Fruit fly (Drosophila melanogaster): ENCODE measurements around the gene alphaTub85E.

Gene alphaTub85E

dm6 chr3R:9777941-9778360 lies 44.9 kb upstream of the alphaTub85E start, which contains the start of gene RpS29:
TSS of gene RpS29 (plus strand) at chr3R:9778042.
- peak; percentile 29 for TF ChIP-seq achi (GFP tag; optimal IDR thresholded peaks at IDR 0.05)
- TF ChIP-seq Lpt (GFP tag; optimal IDR thresholded peaks at IDR 0.05), result no peak
- peak; percentile 50 for TF ChIP-seq Sox102F (GFP tag; optimal IDR thresholded peaks at IDR 0.05)
- TF ChIP-seq lz (GFP tag; optimal IDR thresholded peaks at IDR 0.05), result peak; percentile 70
- peak; percentile 51 for TF ChIP-seq OdsH (GFP tag; optimal IDR thresholded peaks at IDR 0.05)
- peak; percentile 49 for TF ChIP-seq CG7368 (GFP tag; optimal IDR thresholded peaks at IDR 0.05)
- TF ChIP-seq CG1621 (tag; optimal IDR thresholded peaks at IDR 0.05), result peak; percentile 72
- TF ChIP-seq CG16779 (tag; optimal IDR thresholded peaks at IDR 0.05), result no peak
- TF ChIP-seq Ets96B (tag; optimal IDR thresholded peaks at IDR 0.05), result no peak
- TF ChIP-seq Eip75B (GFP tag; optimal IDR thresholded peaks at IDR 0.05), result peak; percentile 57
- no peak for TF ChIP-seq fd59A (GFP tag; optimal IDR thresholded peaks at IDR 0.05)
- peak; percentile 53; the same call in 2 of the 3 replicates for TF ChIP-seq CG6163 (GFP tag; IDR thresholded peaks at IDR 0.05)
- TF ChIP-seq Sox14 (GFP tag; optimal IDR thresholded peaks at IDR 0.05), result peak; percentile 62
- peak; percentile 55 for TF ChIP-seq pdm3 (GFP tag; optimal IDR thresholded peaks at IDR 0.05)
- TF ChIP-seq acj6 (GFP tag; optimal IDR thresholded peaks at IDR 0.05), result peak; percentile 55
- no peak for TF ChIP-seq fkh (GFP tag; optimal IDR thresholded peaks at IDR 0.05)
- TF ChIP-seq CG3919 (GFP tag; optimal IDR thresholded peaks at IDR 0.05), result peak; percentile 73
- peak; percentile 22 for TF ChIP-seq Hr4 (GFP tag; optimal IDR thresholded peaks at IDR 0.05)
- peak; percentile 38 to 71 for TF ChIP-seq ss (GFP tag; optimal IDR thresholded peaks at IDR 0.05)
- TF ChIP-seq Met (GFP tag; optimal IDR thresholded peaks at IDR 0.05), result no peak
- TF ChIP-seq Ets21C (GFP tag; optimal IDR thresholded peaks at IDR 0.05), result no peak
- peak; percentile 67 for TF ChIP-seq svp (GFP tag)
- no peak for TF ChIP-seq CG8319 (GFP tag; optimal IDR thresholded peaks at IDR 0.05)
- no peak for TF ChIP-seq CG11762 (GFP tag; optimal IDR thresholded peaks at IDR 0.05; ENCODE audit: insufficient read depth)
- TF ChIP-seq Hr39 (GFP tag; optimal IDR thresholded peaks at IDR 0.05), result peak; percentile 65
- no peak for TF ChIP-seq CG6276 (GFP tag; optimal IDR thresholded peaks at IDR 0.05)
- peak; percentile 36 for TF ChIP-seq CG10631 (GFP tag; optimal IDR thresholded peaks at IDR 0.05)
- TF ChIP-seq CG11294 (GFP tag; IDR thresholded peaks at IDR 0.05), result no peak
- TF ChIP-seq CG34406 (GFP tag; optimal IDR thresholded peaks at IDR 0.05), result peak; percentile 8
- TF ChIP-seq esn (GFP tag; optimal IDR thresholded peaks at IDR 0.05), result peak; percentile 77
- no peak for TF ChIP-seq Eip93F (GFP tag; optimal IDR thresholded peaks at IDR 0.05)
- TF ChIP-seq CG15336 (GFP tag; IDR thresholded peaks at IDR 0.05), result no peak
- TF ChIP-seq Hr38 (GFP tag; optimal IDR thresholded peaks at IDR 0.05), result peak; percentile 4
- TF ChIP-seq CG31627 (GFP tag; optimal IDR thresholded peaks at IDR 0.05), result peak; percentile 76
- peak; percentile 73 for TF ChIP-seq cyc (GFP tag; optimal IDR thresholded peaks at IDR 0.05)
- no peak for TF ChIP-seq dac (GFP tag; optimal IDR thresholded peaks at IDR 0.05)
- TF ChIP-seq CG9139 (GFP tag; optimal IDR thresholded peaks at IDR 0.05), result peak; percentile 34
- no peak for TF ChIP-seq CG8632 (GFP tag; optimal IDR thresholded peaks at IDR 0.05)
- TF ChIP-seq CG11902 (GFP tag; optimal IDR thresholded peaks at IDR 0.05), result peak; percentile 26
- TF ChIP-seq spab (GFP tag; optimal IDR thresholded peaks at IDR 0.05), result no peak
- TF ChIP-seq topi (GFP tag; optimal IDR thresholded peaks at IDR 0.05), result peak; percentile 76
- peak; percentile 5 for TF ChIP-seq dsx (GFP tag; optimal IDR thresholded peaks at IDR 0.05; ENCODE audit: poor library complexity, severe bottlenecking)
- TF ChIP-seq CG4318 (GFP tag; optimal IDR thresholded peaks at IDR 0.05), result no peak
- peak; percentile 34 for TF ChIP-seq net (GFP tag; optimal IDR thresholded peaks at IDR 0.05)
- TF ChIP-seq Sox15 (GFP tag; optimal IDR thresholded peaks at IDR 0.05), result peak; percentile 33
- peak; percentile 79 for TF ChIP-seq Eip78C (GFP tag)
- TF ChIP-seq CG6792 (GFP tag; optimal IDR thresholded peaks at IDR 0.05), result peak; percentile 38
- peak in 1 of 2 experiments; percentile 58 for TF ChIP-seq salr (GFP tag; optimal IDR thresholded peaks at IDR 0.05)
- no peak for TF ChIP-seq Smox (GFP tag; optimal IDR thresholded peaks at IDR 0.05)
- TF ChIP-seq CG32006 (GFP tag; optimal IDR thresholded peaks at IDR 0.05), result no peak
- no peak for TF ChIP-seq CG8119 (GFP tag; IDR thresholded peaks at IDR 0.05)
- TF ChIP-seq CG6808 (GFP tag; optimal IDR thresholded peaks at IDR 0.05), result peak; percentile 42
- TF ChIP-seq CG3032 (tag; optimal IDR thresholded peaks at IDR 0.05), result peak; percentile 47
